Worm (Caenorhabditis elegans): Measurements from ENCODE around the gene C07A9.12.

ce11 chrIII:9731313-9731912, 4.1 kb upstream of the C07A9.12 start:
- TF ChIP-seq mep-1 (tag; optimal IDR thresholded peaks at IDR 0.05) (no peak), ama-1 (optimal IDR thresholded peaks at IDR 0.05) (no peak), egl-27 (tag; optimal IDR thresholded peaks at IDR 0.05) (no peak), elt-3 (tag; optimal IDR thresholded peaks at IDR 0.05) (no peak), lin-13 (GFP tag; optimal IDR thresholded peaks at IDR 0.05) (no peak), unc-62 (GFP tag; optimal IDR thresholded peaks at IDR 0.05) (no peak), dpl-1 (GFP tag; optimal IDR thresholded peaks at IDR 0.05) (no peak), vab-15 (tag; optimal IDR thresholded peaks at IDR 0.05) (no peak)
